Worm (Caenorhabditis elegans) whole organism, early embryonic: ENCODE data around the gene srw-43.

ENCODE experiments used
- F13C5.2 ChIP-seq: sonication (generic microtip); optimal IDR thresholded peaks from 2 replicates; lab custom pipeline; 2017; ENCODE audit warnings: mild to moderate bottlenecking, missing genetic modification characterization, inconsistent platforms, missing compliant biosample characterization
- ama-1 ChIP-seq: fragments of 150-350 bp; optimal IDR thresholded peaks from 2 replicates; lab custom pipeline; 2014
- ceh-36 ChIP-seq: sonication (generic microtip); optimal IDR thresholded peaks from 2 replicates; lab custom pipeline; 2016; ENCODE audit warnings: missing genetic modification characterization, inconsistent platforms, missing compliant biosample characterization
- flt-1 ChIP-seq: fragments of 200-800 bp; sonication (Bioruptor generic); IDR thresholded peaks from 2 replicates; pipeline ENCODE4 v1.3.6; 2022; ENCODE audit warnings: missing genetic modification characterization, missing compliant biosample characterization
- hmbx-1 ChIP-seq: sonication (generic microtip); optimal IDR thresholded peaks from 2 replicates; lab custom pipeline; 2016; ENCODE audit warnings: mild to moderate bottlenecking, missing genetic modification characterization, missing compliant biosample characterization
- hmg-4 ChIP-seq: fragments of 200-800 bp; sonication (Bioruptor generic); optimal IDR thresholded peaks from 2 replicates; lab custom pipeline; 2018; ENCODE audit warnings: mild to moderate bottlenecking, missing genetic modification characterization, missing compliant biosample characterization
- pes-1 ChIP-seq: fragments of 200-800 bp; sonication (Bioruptor generic); IDR thresholded peaks from 2 replicates; pipeline ENCODE4 v1.3.6; 2022; ENCODE audit warnings: missing genetic modification reagents, missing genetic modification characterization, missing compliant biosample characterization
- scrt-1 ChIP-seq: fragments of 200-800 bp; sonication (Bioruptor generic); IDR thresholded peaks from 2 replicates; pipeline ENCODE4 v1.3.6; 2022; ENCODE audit warnings: missing genetic modification characterization, missing compliant biosample characterization
- tbx-11 ChIP-seq: fragments of 200-800 bp; sonication (Bioruptor generic); IDR thresholded peaks from 2 replicates; pipeline ENCODE4 v1.3.6; 2022; ENCODE audit warnings: missing genetic modification characterization, missing compliant biosample characterization
- tbx-37 ChIP-seq: fragments of 200-800 bp; sonication (Bioruptor generic); conservative IDR thresholded peaks from 2 replicates; pipeline ENCODE4 v1.3.6; 2022; ENCODE audit warnings: missing genetic modification reagents, missing genetic modification characterization, missing compliant biosample characterization

ce11 chrV:16648317-16649018 is 37.4 kb upstream of the srw-43 start, which contains the start of gene W06G6.20:
- no peak for TF ChIP-seq ama-1
- no peak for TF ChIP-seq flt-1 (GFP tag; lab: Robert Waterston, UW)
- TF ChIP-seq F13C5.2 (tag; lab: Kevin White, UChicago), result no peak
- no peak for TF ChIP-seq hmg-4
- TF ChIP-seq scrt-1 (GFP tag; lab: Robert Waterston, UW), result no peak
- TF ChIP-seq ceh-36, result no peak
- TF ChIP-seq tbx-11 (GFP tag; lab: Robert Waterston, UW), result no peak
- no peak for TF ChIP-seq tbx-37 (GFP tag; lab: Robert Waterston, UW)
- no peak for TF ChIP-seq pes-1 (GFP tag; lab: Robert Waterston, UW)
- no peak for TF ChIP-seq hmbx-1 (tag; lab: Kevin White, UChicago)
